Fruit fly (Drosophila melanogaster) whole organism, prepupa: ENCODE measurements around the gene Rev1.

ENCODE experiments used
- Blimp-1 ChIP-seq: fragments of 200-800 bp; sonication (Bioruptor generic); optimal IDR thresholded peaks from 3 replicates; lab custom pipeline; 2017; ENCODE audit warnings: missing biosample characterization, missing genetic modification characterization, mild to moderate bottlenecking, moderate library complexity, missing genetic modification reagents
- CG10631 ChIP-seq: fragments of 200-800 bp; sonication (Bioruptor generic); optimal IDR thresholded peaks from 2 replicates; lab custom pipeline; 2016; ENCODE audit warnings: missing biosample characterization, missing genetic modification characterization
- CG10669 ChIP-seq: fragments of 200-800 bp; sonication (Bioruptor generic); optimal IDR thresholded peaks from 3 replicates; lab custom pipeline; 2018; ENCODE audit warnings: missing biosample characterization, mild to moderate bottlenecking, missing genetic modification characterization, moderate library complexity
- CG11294 ChIP-seq: fragments of 200-800 bp; sonication (Bioruptor generic); IDR thresholded peaks from 2 replicates; pipeline ENCODE4 v1.3.6; 2022; ENCODE audit warnings: missing biosample characterization, missing genetic modification characterization
- CG11762 ChIP-seq: fragments of 200-800 bp; sonication (Bioruptor generic); optimal IDR thresholded peaks from 3 replicates; lab custom pipeline; 2016; ENCODE audit warnings: missing biosample characterization, missing genetic modification characterization; ENCODE audit not compliant: insufficient read depth
- CG15336 ChIP-seq: fragments of 200-800 bp; sonication (Bioruptor generic); IDR thresholded peaks from 2 replicates; pipeline ENCODE4 v1.3.6; 2022; ENCODE audit warnings: missing biosample characterization, missing genetic modification characterization
- CG1621 ChIP-seq: fragments of 200-800 bp; sonication (Bioruptor generic); optimal IDR thresholded peaks from 3 replicates; lab custom pipeline; 2018; ENCODE audit warnings: missing biosample characterization, mild to moderate bottlenecking, missing genetic modification characterization
- CG3032 ChIP-seq: fragments of 200-800 bp; optimal IDR thresholded peaks from 2 replicates; lab custom pipeline; 2019; ENCODE audit warnings: missing biosample characterization, mild to moderate bottlenecking, missing genetic modification characterization, moderate library complexity
- CG34406 ChIP-seq: fragments of 200-800 bp; sonication (Bioruptor generic); optimal IDR thresholded peaks from 3 replicates; lab custom pipeline; 2016; ENCODE audit warnings: missing biosample characterization, missing genetic modification characterization
- CG3919 ChIP-seq: fragments of 200-800 bp; sonication (Bioruptor generic); optimal IDR thresholded peaks from 3 replicates; lab custom pipeline; 2016; ENCODE audit warnings: missing biosample characterization, missing genetic modification characterization
- CG6163 ChIP-seq: fragments of 200-800 bp; sonication (Bioruptor generic); IDR thresholded peaks from 3 replicates; pipeline ENCODE4 v1.3.6; 2022; ENCODE audit warnings: missing biosample characterization, missing genetic modification characterization
- CG6792 ChIP-seq: fragments of 200-800 bp; sonication (Bioruptor generic); optimal IDR thresholded peaks from 3 replicates; lab custom pipeline; 2016; ENCODE audit warnings: missing biosample characterization, missing genetic modification characterization
- CG6808 ChIP-seq: fragments of 200-800 bp; sonication (Bioruptor generic); optimal IDR thresholded peaks from 3 replicates; lab custom pipeline; 2017; ENCODE audit warnings: missing biosample characterization, missing genetic modification characterization, mild to moderate bottlenecking, moderate library complexity, missing genetic modification reagents
- CG8119 ChIP-seq: fragments of 200-800 bp; sonication (Bioruptor generic); IDR thresholded peaks from 3 replicates; pipeline ENCODE4 v1.3.6; 2022; ENCODE audit warnings: missing biosample characterization, missing genetic modification characterization
- CG8319 ChIP-seq: fragments of 200-800 bp; sonication (Bioruptor generic); optimal IDR thresholded peaks from 3 replicates; lab custom pipeline; 2016; ENCODE audit warnings: missing biosample characterization, missing genetic modification characterization
- CG8632 ChIP-seq: fragments of 200-800 bp; sonication (Bioruptor generic); optimal IDR thresholded peaks from 3 replicates; lab custom pipeline; 2016; ENCODE audit warnings: missing biosample characterization, missing genetic modification characterization
- CG9139 ChIP-seq: fragments of 200-800 bp; sonication (Bioruptor generic); optimal IDR thresholded peaks from 3 replicates; lab custom pipeline; 2017; ENCODE audit warnings: missing biosample characterization, mild to moderate bottlenecking, missing genetic modification characterization
- Eip75B ChIP-seq: fragments of 200-800 bp; sonication (Bioruptor generic); optimal IDR thresholded peaks from 3 replicates; lab custom pipeline; 2016; ENCODE audit warnings: missing biosample characterization, missing genetic modification characterization
- Ets21C ChIP-seq: fragments of 200-800 bp; sonication (Bioruptor generic); optimal IDR thresholded peaks from 3 replicates; lab custom pipeline; 2016; ENCODE audit warnings: missing biosample characterization, missing genetic modification characterization
- Ets96B ChIP-seq: fragments of 200-800 bp; optimal IDR thresholded peaks from 2 replicates; lab custom pipeline; 2019; ENCODE audit warnings: missing biosample characterization, mild to moderate bottlenecking, missing genetic modification characterization, moderate library complexity
- Gug ChIP-seq: fragments of 200-800 bp; sonication (Bioruptor generic); IDR thresholded peaks from 2 replicates; pipeline ENCODE4 v1.3.6; 2022; ENCODE audit warnings: missing biosample characterization, missing genetic modification characterization
- Hr38 ChIP-seq: sonication (Bioruptor generic); optimal IDR thresholded peaks from 2 replicates; lab custom pipeline; 2016; ENCODE audit warnings: missing biosample characterization, missing genetic modification characterization
- Hr39 ChIP-seq: fragments of 200-800 bp; sonication (Bioruptor generic); optimal IDR thresholded peaks from 2 replicates; lab custom pipeline; 2016; ENCODE audit warnings: missing biosample characterization, missing genetic modification characterization
- Hr4 ChIP-seq: fragments of 200-800 bp; sonication (Bioruptor generic); optimal IDR thresholded peaks from 3 replicates; lab custom pipeline; 2016; ENCODE audit warnings: missing biosample characterization, missing genetic modification characterization
- OdsH ChIP-seq: fragments of 200-800 bp; sonication (Bioruptor generic); optimal IDR thresholded peaks from 3 replicates; lab custom pipeline; 2016; ENCODE audit warnings: missing biosample characterization, missing genetic modification characterization
- Smox ChIP-seq: fragments of 200-800 bp; sonication (Bioruptor generic); optimal IDR thresholded peaks from 3 replicates; lab custom pipeline; 2016; ENCODE audit warnings: missing biosample characterization, missing genetic modification characterization
- Sox102F ChIP-seq: fragments of 200-800 bp; sonication (Bioruptor generic); optimal IDR thresholded peaks from 2 replicates; lab custom pipeline; 2016; ENCODE audit warnings: missing biosample characterization, mild to moderate bottlenecking, missing genetic modification characterization
- Sox15 ChIP-seq: fragments of 200-800 bp; sonication (Bioruptor generic); optimal IDR thresholded peaks from 3 replicates; lab custom pipeline; 2016; ENCODE audit warnings: missing biosample characterization, missing genetic modification characterization
- achi ChIP-seq: fragments of 200-800 bp; sonication (Bioruptor generic); optimal IDR thresholded peaks from 3 replicates; lab custom pipeline; 2016; ENCODE audit warnings: missing biosample characterization, missing genetic modification characterization
- acj6 ChIP-seq: fragments of 200-800 bp; sonication (Bioruptor generic); optimal IDR thresholded peaks from 3 replicates; lab custom pipeline; 2016; ENCODE audit warnings: missing biosample characterization, missing genetic modification characterization
- cyc ChIP-seq: fragments of 200-800 bp; sonication (Bioruptor generic); optimal IDR thresholded peaks from 3 replicates; lab custom pipeline; 2016; ENCODE audit warnings: missing biosample characterization, missing genetic modification characterization
- dac ChIP-seq: fragments of 200-800 bp; sonication (Bioruptor generic); optimal IDR thresholded peaks from 2 replicates; lab custom pipeline; 2017; ENCODE audit warnings: missing biosample characterization, mild to moderate bottlenecking, missing genetic modification characterization
- dsx ChIP-seq: fragments of 200-800 bp; optimal IDR thresholded peaks from 3 replicates; lab custom pipeline; 2019; ENCODE audit warnings: missing biosample characterization, mild to moderate bottlenecking, missing genetic modification characterization, moderate library complexity; ENCODE audit not compliant: poor library complexity, severe bottlenecking
- eg ChIP-seq: fragments of 200-800 bp; sonication (Bioruptor generic); IDR thresholded peaks from 3 replicates; pipeline ENCODE4 v1.3.6; 2022; ENCODE audit warnings: missing biosample characterization, missing genetic modification characterization
- esn ChIP-seq: fragments of 200-800 bp; sonication (Bioruptor generic); optimal IDR thresholded peaks from 2 replicates; lab custom pipeline; 2016; ENCODE audit warnings: missing biosample characterization, mild to moderate bottlenecking, missing genetic modification characterization, moderate library complexity
- fd59A ChIP-seq: fragments of 200-800 bp; sonication (Bioruptor generic); optimal IDR thresholded peaks from 2 replicates; lab custom pipeline; 2017; ENCODE audit warnings: missing biosample characterization, mild to moderate bottlenecking, missing genetic modification characterization, missing genetic modification reagents
- fd85E ChIP-seq: fragments of 200-800 bp; sonication (Bioruptor generic); optimal IDR thresholded peaks from 3 replicates; lab custom pipeline; 2016; ENCODE audit warnings: missing biosample characterization, missing genetic modification characterization
- fkh ChIP-seq: fragments of 200-800 bp; sonication (Bioruptor generic); optimal IDR thresholded peaks from 3 replicates; lab custom pipeline; 2017; ENCODE audit warnings: missing biosample characterization, mild to moderate bottlenecking, missing genetic modification characterization, moderate library complexity
- lz ChIP-seq: fragments of 200-800 bp; sonication (Bioruptor generic); optimal IDR thresholded peaks from 3 replicates; lab custom pipeline; 2016; ENCODE audit warnings: missing biosample characterization, missing genetic modification characterization
- pdm3 ChIP-seq: fragments of 200-800 bp; sonication (Bioruptor generic); optimal IDR thresholded peaks from 3 replicates; lab custom pipeline; 2016; ENCODE audit warnings: missing biosample characterization, missing genetic modification characterization
- spab ChIP-seq: fragments of 200-800 bp; sonication (Bioruptor generic); optimal IDR thresholded peaks from 2 replicates; lab custom pipeline; 2017; ENCODE audit warnings: missing biosample characterization, mild to moderate bottlenecking, missing genetic modification characterization, missing genetic modification reagents
- ss ChIP-seq, 2 experiments: fragments of 200-800 bp; sonication (Bioruptor generic); optimal IDR thresholded peaks; 2 replicates in 1 of 2; 3 replicates in 1 of 2; lab custom pipeline; 2017 to 2018; ENCODE audit warnings: mild to moderate bottlenecking in 2 of 2, missing biosample characterization in 2 of 2, missing genetic modification characterization in 2 of 2, moderate library complexity in 1 of 2
- svp ChIP-seq: fragments of 200-800 bp; sonication (Bioruptor generic); peaks from one replicate; lab custom pipeline; 2016; ENCODE audit warnings: missing biosample characterization, missing genetic modification characterization
- topi ChIP-seq: fragments of 200-800 bp; sonication (Bioruptor generic); optimal IDR thresholded peaks from 3 replicates; lab custom pipeline; 2016; ENCODE audit warnings: missing biosample characterization, missing genetic modification characterization
- vri ChIP-seq: fragments of 200-800 bp; sonication (Bioruptor generic); optimal IDR thresholded peaks from 3 replicates; lab custom pipeline; 2016; ENCODE audit warnings: missing biosample characterization, mild to moderate bottlenecking, missing genetic modification characterization

Rev1 gene

dm6 chr3L:629353-629915 lies 24.7 kb upstream of the Rev1 start (continued):
- TF ChIP-seq eg (GFP tag; lab: Robert Waterston, UW) (peak; percentile 57; the same call in 1 of the 3 replicates), Gug (GFP tag; lab: Robert Waterston, UW) (no peak), dsx (GFP tag; lab: Kevin White, UChicago) (peak; percentile 23), CG15336 (GFP tag; lab: Robert Waterston, UW) (0 out of 2 replicates have a peak, but pooled peaks have one; percentile 21), CG8119 (no peak; the same call in 2 of the 3 replicates), fd85E (GFP tag; lab: Kevin White, UChicago) (no peak), topi (GFP tag; lab: Kevin White, UChicago) (no peak), spab (GFP tag; lab: Kevin White, UChicago) (no peak), esn (no peak), svp (GFP tag; lab: Kevin White, UChicago) (no peak)
- TF ChIP-seq, all 60 proteins: peak for 7

- TF ChIP-seq topi (GFP tag; lab: Kevin White, UChicago): peak; percentile 22
- peak; percentile 21 for TF ChIP-seq Eip75B (GFP tag; lab: Kevin White, UChicago)
- TF ChIP-seq cyc (GFP tag; lab: Kevin White, UChicago): peak; percentile 7
- TF ChIP-seq Hr38: no peak
- peak; percentile 7 for TF ChIP-seq CG10631
- peak; percentile 60 for TF ChIP-seq Hr4
- peak; percentile 41 for TF ChIP-seq lz
- TF ChIP-seq CG6792 (GFP tag; lab: Kevin White, UChicago): no peak
- TF ChIP-seq CG9139: peak; percentile 5
- TF ChIP-seq CG6163: 0 out of 3 replicates have a peak, but pooled peaks have one; percentile 28
- TF ChIP-seq CG11294 (GFP tag; lab: Robert Waterston, UW): peak; percentile 12; the same call in 1 of the 2 replicates
- TF ChIP-seq pdm3 (GFP tag; lab: Kevin White, UChicago): peak; percentile 39
- TF ChIP-seq achi (GFP tag; lab: Kevin White, UChicago): peak; percentile 37
- no peak for TF ChIP-seq fd85E (GFP tag; lab: Kevin White, UChicago)
- TF ChIP-seq CG10669 (GFP tag; lab: Kevin White, UChicago): peak; percentile 8
- no peak for TF ChIP-seq Blimp-1 (GFP tag; lab: Kevin White, UChicago)
- TF ChIP-seq vri (GFP tag; lab: Kevin White, UChicago): peak; percentile 24
- TF ChIP-seq spab (GFP tag; lab: Kevin White, UChicago): no peak
- peak; percentile 57 for TF ChIP-seq eg (GFP tag; lab: Robert Waterston, UW)
- TF ChIP-seq CG8319 (GFP tag; lab: Kevin White, UChicago): no peak
- TF ChIP-seq CG8119: peak; percentile 41; the same call in 1 of the 3 replicates
- TF ChIP-seq Ets96B (tag; lab: Kevin White, UChicago): no peak
- TF ChIP-seq CG11762 (GFP tag; lab: Kevin White, UChicago): no peak
- TF ChIP-seq Sox15 (GFP tag; lab: Kevin White, UChicago): no peak
- TF ChIP-seq CG6808 (GFP tag; lab: Kevin White, UChicago): no peak
- peak; percentile 52 for TF ChIP-seq Sox102F (GFP tag; lab: Kevin White, UChicago)
- no peak for TF ChIP-seq dac (GFP tag; lab: Kevin White, UChicago)
- no peak for TF ChIP-seq CG1621
- TF ChIP-seq fd59A: no peak
- no peak for TF ChIP-seq Gug (GFP tag; lab: Robert Waterston, UW)
- TF ChIP-seq CG3032 (tag; lab: Kevin White, UChicago): no peak
- TF ChIP-seq Smox: peak; percentile 45
- TF ChIP-seq CG8632 (GFP tag; lab: Kevin White, UChicago): peak; percentile 19
- peak; percentile 10 for TF ChIP-seq CG3919
- peak; percentile 48 for TF ChIP-seq OdsH
- no peak for TF ChIP-seq Ets21C (GFP tag; lab: Kevin White, UChicago)
- peak; percentile 47 for TF ChIP-seq acj6
- TF ChIP-seq ss (GFP tag; optimal IDR thresholded peaks at IDR 0.05; lab: Kevin White, UChicago): peak in 1 of 2 experiments; percentile 52
- peak; percentile 67 for TF ChIP-seq svp (GFP tag; lab: Kevin White, UChicago)
- peak; percentile 19 for TF ChIP-seq Hr39 (GFP tag; lab: Kevin White, UChicago)
- no peak for TF ChIP-seq dsx (GFP tag; lab: Kevin White, UChicago)
- no peak for TF ChIP-seq CG34406
- no peak for TF ChIP-seq CG15336 (GFP tag; lab: Robert Waterston, UW)
- TF ChIP-seq fkh (GFP tag; lab: Kevin White, UChicago): no peak
These were observed 24.1 kb upstream of the Rev1 start for dm6 chr3L:629916-630663.
